Worm (Caenorhabditis elegans): ENCODE data around the gene ceh-13.

- TF ChIP-seq flt-1 (GFP tag; IDR thresholded peaks at IDR 0.05), result no peak
- no peak for TF ChIP-seq tab-1 (GFP tag; IDR thresholded peaks at IDR 0.05)
- TF ChIP-seq ref-1 (GFP tag; conservative IDR thresholded peaks at IDR 0.05), result no peak
- TF ChIP-seq T22C8.4 (GFP tag; IDR thresholded peaks at IDR 0.05), result no peak
- TF ChIP-seq med-1 (GFP tag; optimal IDR thresholded peaks at IDR 0.05; ENCODE audit: insufficient read depth), result no peak
Observed at ce11 chrIII:7553693-7554226, 1.7 kb upstream of the ceh-13 start.
